Fruit fly (Drosophila melanogaster): ENCODE results near the gene Pmi.

Gene Pmi

DNA sequence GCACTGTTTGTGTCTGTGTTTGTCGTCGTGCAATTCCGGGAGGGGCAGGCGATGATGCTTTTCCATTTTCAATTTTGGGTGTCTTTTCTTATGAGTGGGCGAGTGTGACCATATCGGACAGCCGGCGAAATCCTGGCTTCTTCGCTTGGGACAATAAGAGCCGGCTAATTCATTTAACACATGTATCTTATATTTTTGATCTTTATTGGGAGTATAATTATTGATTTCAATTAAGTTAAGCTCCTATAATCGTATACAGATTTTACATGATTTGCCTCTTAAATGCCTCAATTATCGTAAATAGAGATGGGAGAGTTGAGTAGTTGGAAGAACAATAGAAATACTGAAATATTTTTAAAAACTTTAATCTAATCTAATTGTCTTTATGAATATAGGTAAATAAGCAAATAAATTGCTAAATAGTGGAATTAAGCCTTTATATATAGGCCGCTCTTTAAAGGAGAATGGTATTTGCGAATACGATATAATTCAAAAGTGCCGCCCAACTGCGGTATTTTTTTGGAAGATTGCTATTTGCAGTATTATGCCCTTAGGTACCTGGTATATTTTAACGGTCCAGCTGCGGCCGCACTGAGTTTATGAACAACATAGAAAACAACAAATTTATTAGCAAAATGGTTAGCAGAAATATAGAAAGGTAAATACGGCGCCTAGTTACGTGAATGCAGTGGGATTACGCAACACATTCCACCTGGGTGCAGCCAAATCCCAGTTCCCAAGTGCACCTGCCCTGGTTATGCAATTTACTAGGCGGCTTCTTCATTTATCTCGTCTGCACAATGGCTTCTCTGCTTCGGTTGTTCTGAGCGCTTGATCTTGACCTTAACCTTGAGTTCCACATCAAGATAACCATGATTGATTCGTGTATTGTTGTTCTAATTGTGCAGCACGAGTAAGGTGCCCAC, at the start of gene Pmi, which contains the start of the genes Myt1 and PGRP-LD (continued):
- TF ChIP-seq CG3407 (GFP tag; optimal IDR thresholded peaks at IDR 0.05) (no peak), CG16779 (GFP tag; IDR thresholded peaks at IDR 0.05) (no peak), CG11093 (GFP tag; IDR thresholded peaks at IDR 0.05) (no peak), luna (GFP tag; optimal IDR thresholded peaks at IDR 0.05) (no peak), CG3065 (GFP tag; optimal IDR thresholded peaks at IDR 0.05) (no peak), CG10565 (GFP tag; optimal IDR thresholded peaks at IDR 0.05) (no peak), fru (optimal IDR thresholded peaks at IDR 0.05) (no peak), Taf1 (GFP tag; IDR thresholded peaks at IDR 0.05) (no peak), CG13123 (GFP tag; optimal IDR thresholded peaks at IDR 0.05) (no peak), CG6654 (GFP tag; optimal IDR thresholded peaks at IDR 0.05) (no peak), stwl (tag; optimal IDR thresholded peaks at IDR 0.05) (peak; percentile 5), al (GFP tag; IDR thresholded peaks at IDR 0.05) (no peak), CG4854 (GFP tag; optimal IDR thresholded peaks at IDR 0.05) (no peak), inv (GFP tag; IDR thresholded peaks at IDR 0.05; ENCODE audit: partially characterized antibody) (0 out of 2 replicates have a peak, but pooled peaks have one; percentile 7), sr (GFP tag; IDR thresholded peaks at IDR 0.05) (no peak), CG1832 (GFP tag; optimal IDR thresholded peaks at IDR 0.05) (no peak), CG6254 (GFP tag; optimal IDR thresholded peaks at IDR 0.05) (no peak), Atf6 (GFP tag; IDR thresholded peaks at IDR 0.05) (no peak), slbo (GFP tag; IDR thresholded peaks at IDR 0.05) (no peak), MESR4 (GFP tag; optimal IDR thresholded peaks at IDR 0.05) (peak; percentile 60), E2f2 (GFP tag; IDR thresholded peaks at IDR 0.05) (peak; percentile 91), knrl (GFP tag; IDR thresholded peaks at IDR 0.05; ENCODE audit: partially characterized antibody) (no peak), CG32532 (GFP tag; IDR thresholded peaks at IDR 0.05) (no peak), sim (GFP tag; IDR thresholded peaks at IDR 0.05) (no peak), bcd (GFP tag; optimal IDR thresholded peaks at IDR 0.05) (no peak), CG12391 (tag; optimal IDR thresholded peaks at IDR 0.05) (peak; percentile 27), CG11085 (GFP tag; IDR thresholded peaks at IDR 0.05) (no peak), caup (GFP tag; optimal IDR thresholded peaks at IDR 0.05; ENCODE audit: severe bottlenecking) (no peak), HLH54F (GFP tag; optimal IDR thresholded peaks at IDR 0.05) (no peak), CG4707 (GFP tag; optimal IDR thresholded peaks at IDR 0.05) (no peak), zen (tag; optimal IDR thresholded peaks at IDR 0.05) (no peak), zfh2 (GFP tag; optimal IDR thresholded peaks at IDR 0.05) (no peak), nom (GFP tag; optimal IDR thresholded peaks at IDR 0.05) (no peak), CG11504 (tag; optimal IDR thresholded peaks at IDR 0.05) (no peak), CG11696 (GFP tag; IDR thresholded peaks at IDR 0.05) (no peak), CG4282 (GFP tag; optimal IDR thresholded peaks at IDR 0.05) (no peak), HLH3B (GFP tag; IDR thresholded peaks at IDR 0.05) (no peak), ro (GFP tag; IDR thresholded peaks at IDR 0.05) (no peak), CG3163 (GFP tag; optimal IDR thresholded peaks at IDR 0.05) (no peak), CG4820 (GFP tag; optimal IDR thresholded peaks at IDR 0.05) (no peak), MTF-1 (GFP tag; optimal IDR thresholded peaks at IDR 0.05; ENCODE audit: borderline replicate concordance) (no peak), CG14667 (GFP tag; IDR thresholded peaks at IDR 0.05) (no peak), ab (GFP tag; optimal IDR thresholded peaks at IDR 0.05) (no peak), CG5180 (GFP tag; optimal IDR thresholded peaks at IDR 0.05) (no peak), hth (optimal IDR thresholded peaks at IDR 0.05) (no peak), cas (GFP tag; IDR thresholded peaks at IDR 0.05) (no peak), CG12744 (GFP tag; optimal IDR thresholded peaks at IDR 0.05) (no peak), Sox100B (GFP tag; optimal IDR thresholded peaks at IDR 0.05) (no peak), da (GFP tag; optimal IDR thresholded peaks at IDR 0.05) (no peak), twi (tag; optimal IDR thresholded peaks at IDR 0.05) (no peak)

Data from whole organism, embryonic.